Fruit fly (Drosophila melanogaster) whole organism, embryonic: ENCODE measurements around the gene CG4709.

Source experiments
- Asciz ChIP-seq: fragments of 200-800 bp; sonication (Bioruptor generic); optimal IDR thresholded peaks from 2 replicates; lab custom pipeline; 2017; ENCODE audit warnings: missing biosample characterization, mild to moderate bottlenecking, missing genetic modification characterization, missing genetic modification reagents
- Awh ChIP-seq: fragments of 200-800 bp; sonication (Bioruptor generic); IDR thresholded peaks from 2 replicates; pipeline ENCODE4, ENCODE4 v1.3.6; 2022; ENCODE audit warnings: missing biosample characterization, missing genetic modification characterization
- CG12219 ChIP-seq: fragments of 200-800 bp; sonication (Bioruptor generic); optimal IDR thresholded peaks from 3 replicates; lab custom pipeline; 2018; ENCODE audit warnings: missing biosample characterization, mild to moderate bottlenecking, missing genetic modification characterization
- CG12299 ChIP-seq: fragments of 200-800 bp; sonication (Bioruptor generic); optimal IDR thresholded peaks from 2 replicates; lab custom pipeline; 2018; ENCODE audit warnings: missing biosample characterization, mild to moderate bottlenecking, missing genetic modification characterization
- CG12744 ChIP-seq: fragments of 200-800 bp; sonication (Bioruptor generic); optimal IDR thresholded peaks from 2 replicates; lab custom pipeline; 2016; ENCODE audit warnings: missing biosample characterization, missing genetic modification characterization
- CG13296 ChIP-seq: fragments of 200-800 bp; sonication (Bioruptor generic); optimal IDR thresholded peaks from 3 replicates; lab custom pipeline; 2018; ENCODE audit warnings: missing biosample characterization, mild to moderate bottlenecking, missing genetic modification characterization
- CG14710 ChIP-seq: fragments of 200-800 bp; sonication (Bioruptor generic); optimal IDR thresholded peaks from 3 replicates; lab custom pipeline; 2019; ENCODE audit warnings: missing biosample characterization, mild to moderate bottlenecking, missing genetic modification characterization, moderate library complexity
- CG18764 ChIP-seq: fragments of 200-800 bp; sonication (Bioruptor generic); optimal IDR thresholded peaks from 3 replicates; lab custom pipeline; 2016; ENCODE audit warnings: missing biosample characterization, missing genetic modification characterization
- CG2120 ChIP-seq: fragments of 200-800 bp; sonication (Bioruptor generic); optimal IDR thresholded peaks from 3 replicates; lab custom pipeline; 2016; ENCODE audit warnings: missing biosample characterization, missing genetic modification characterization
- CG2678 ChIP-seq: fragments of 200-800 bp; sonication (Bioruptor generic); optimal IDR thresholded peaks from 3 replicates; lab custom pipeline; 2019; ENCODE audit warnings: missing biosample characterization, mild to moderate bottlenecking, missing genetic modification characterization, moderate library complexity
- CG31388 ChIP-seq: fragments of 200-800 bp; sonication (Bioruptor generic); optimal IDR thresholded peaks from 2 replicates; lab custom pipeline; 2016; ENCODE audit warnings: missing biosample characterization, missing genetic modification characterization
- CG33213 ChIP-seq: fragments of 200-800 bp; sonication (Bioruptor generic); optimal IDR thresholded peaks from 3 replicates; lab custom pipeline; 2016; ENCODE audit warnings: missing biosample characterization, missing genetic modification characterization
- CG34224 ChIP-seq: fragments of 200-800 bp; sonication (Bioruptor generic); IDR thresholded peaks from 3 replicates; pipeline ENCODE4 v1.3.6; 2022; ENCODE audit warnings: missing biosample characterization, missing genetic modification characterization; ENCODE audit not compliant: partially characterized antibody
- CG7372 ChIP-seq: fragments of 200-800 bp; sonication (Bioruptor generic); IDR thresholded peaks from 2 replicates; pipeline ENCODE4 v1.3.6; 2022; ENCODE audit warnings: missing biosample characterization, missing genetic modification characterization
- CG8290 ChIP-seq, 3 experiments: fragments of 200-800 bp; sonication (Bioruptor generic); optimal IDR thresholded peaks; 2 replicates each; lab custom pipeline; 2016 to 2019; ENCODE audit warnings: missing biosample characterization in 3 of 3, missing genetic modification characterization in 3 of 3, mild to moderate bottlenecking in 2 of 3, moderate library complexity in 1 of 3
- CG8924 ChIP-seq: fragments of 200-800 bp; optimal IDR thresholded peaks from 3 replicates; lab custom pipeline; 2019; ENCODE audit warnings: missing biosample characterization, mild to moderate bottlenecking, missing genetic modification characterization, moderate library complexity
- CG9817 ChIP-seq: fragments of 200-800 bp; sonication (Bioruptor generic); optimal IDR thresholded peaks from 2 replicates; lab custom pipeline; 2018; ENCODE audit warnings: missing biosample characterization, mild to moderate bottlenecking, missing genetic modification characterization, moderate library complexity
- CG9932 ChIP-seq: fragments of 200-800 bp; sonication (Bioruptor generic); IDR thresholded peaks from 2 replicates; pipeline ENCODE4 v1.3.6; 2022; ENCODE audit warnings: missing biosample characterization, missing genetic modification characterization
- CrebB ChIP-seq: fragments of 200-800 bp; sonication (Bioruptor generic); optimal IDR thresholded peaks from 3 replicates; lab custom pipeline; 2018; ENCODE audit warnings: missing biosample characterization, mild to moderate bottlenecking, missing genetic modification characterization
- Deaf1 ChIP-seq: fragments of 200-800 bp; optimal IDR thresholded peaks from 3 replicates; lab custom pipeline; 2019; ENCODE audit warnings: missing biosample characterization, mild to moderate bottlenecking, missing genetic modification characterization, moderate library complexity
- Drgx ChIP-seq: fragments of 200-800 bp; sonication (Bioruptor generic); IDR thresholded peaks from 2 replicates; pipeline ENCODE4 v1.3.6; 2022; ENCODE audit warnings: missing biosample characterization, missing genetic modification characterization
- Ets97D ChIP-seq: fragments of 200-800 bp; sonication (Bioruptor generic); optimal IDR thresholded peaks from 3 replicates; lab custom pipeline; 2016; ENCODE audit warnings: missing biosample characterization, missing genetic modification characterization
- GATAe ChIP-seq: fragments of 200-800 bp; sonication (Bioruptor generic); conservative IDR thresholded peaks from 2 replicates; pipeline ENCODE4 v1.3.6; 2022; ENCODE audit warnings: missing biosample characterization, missing genetic modification characterization
- H15 ChIP-seq: fragments of 200-800 bp; sonication (Bioruptor generic); IDR thresholded peaks from 3 replicates; pipeline ENCODE4 v1.3.6; 2022; ENCODE audit warnings: missing biosample characterization, missing genetic modification characterization
- H2.0 ChIP-seq: fragments of 200-800 bp; sonication (Bioruptor generic); IDR thresholded peaks from 2 replicates; pipeline ENCODE4 v1.3.6; 2022; ENCODE audit warnings: missing biosample characterization, missing genetic modification characterization
- HHEX ChIP-seq: fragments of 200-800 bp; sonication (Bioruptor generic); optimal IDR thresholded peaks from 3 replicates; lab custom pipeline; 2017; ENCODE audit warnings: missing biosample characterization, mild to moderate bottlenecking, missing genetic modification characterization, missing genetic modification reagents
- MBD-R2 ChIP-seq: fragments of 200-800 bp; sonication (Bioruptor generic); IDR thresholded peaks from 2 replicates; pipeline ENCODE4 v1.3.6; 2022; ENCODE audit warnings: missing biosample characterization, missing genetic modification characterization
- Max ChIP-seq: fragments of 200-800 bp; sonication (Bioruptor generic); optimal IDR thresholded peaks from 2 replicates; lab custom pipeline; 2016; ENCODE audit warnings: missing biosample characterization, mild to moderate bottlenecking, missing genetic modification characterization
- NfI ChIP-seq: fragments of 200-800 bp; sonication (Bioruptor generic); optimal IDR thresholded peaks from 3 replicates; lab custom pipeline; 2018; ENCODE audit warnings: missing biosample characterization, mild to moderate bottlenecking, missing genetic modification characterization, moderate library complexity
- PHDP ChIP-seq: fragments of 200-800 bp; sonication (Bioruptor generic); optimal IDR thresholded peaks from 3 replicates; lab custom pipeline; 2018; ENCODE audit warnings: missing biosample characterization, mild to moderate bottlenecking, missing genetic modification characterization, moderate library complexity
- Pdp1 ChIP-seq, 2 experiments: fragments of 200-800 bp; sonication (Bioruptor generic); optimal IDR thresholded peaks; 3 replicates each; lab custom pipeline; 2016; ENCODE audit warnings: missing biosample characterization in 2 of 2, missing genetic modification characterization in 2 of 2, mild to moderate bottlenecking in 1 of 2, moderate library complexity in 1 of 2
- bigmax ChIP-seq: fragments of 200-800 bp; sonication (Bioruptor generic); optimal IDR thresholded peaks from 2 replicates; lab custom pipeline; 2018; ENCODE audit warnings: missing biosample characterization, mild to moderate bottlenecking, missing genetic modification characterization
- bsh ChIP-seq, 2 experiments: fragments of 200-800 bp; sonication (Bioruptor generic); optimal IDR thresholded peaks; 2 replicates each; lab custom pipeline; 2017 to 2018; ENCODE audit warnings: mild to moderate bottlenecking in 2 of 2, missing biosample characterization in 2 of 2, missing genetic modification characterization in 2 of 2, moderate library complexity in 1 of 2
- danr ChIP-seq: fragments of 200-800 bp; sonication (Bioruptor generic); IDR thresholded peaks from 2 replicates; pipeline ENCODE4 v1.3.6; 2022; ENCODE audit warnings: missing biosample characterization, missing genetic modification characterization
- dati ChIP-seq: fragments of 200-800 bp; sonication (Bioruptor generic); IDR thresholded peaks from 2 replicates; pipeline ENCODE4 v1.3.6; 2022; ENCODE audit warnings: missing biosample characterization, missing genetic modification characterization
- gsb ChIP-seq: fragments of 200-800 bp; sonication (Bioruptor generic); IDR thresholded peaks from 2 replicates; pipeline ENCODE4 v1.3.6; 2022; ENCODE audit warnings: missing biosample characterization, missing genetic modification characterization
- kah ChIP-seq: fragments of 200-800 bp; sonication (Bioruptor generic); optimal IDR thresholded peaks from 2 replicates; lab custom pipeline; 2018; ENCODE audit warnings: missing biosample characterization, mild to moderate bottlenecking, missing genetic modification characterization
- mirr ChIP-seq: fragments of 200-800 bp; sonication (Bioruptor generic); optimal IDR thresholded peaks from 3 replicates; lab custom pipeline; 2018; ENCODE audit warnings: missing biosample characterization, mild to moderate bottlenecking, missing genetic modification characterization
- onecut ChIP-seq: fragments of 200-800 bp; sonication (Bioruptor generic); IDR thresholded peaks from 2 replicates; pipeline ENCODE4 v1.3.6; 2022; ENCODE audit warnings: missing biosample characterization, missing genetic modification characterization
- ranshi ChIP-seq: fragments of 200-800 bp; sonication (Bioruptor generic); IDR thresholded peaks from 2 replicates; pipeline ENCODE4 v1.3.6; 2022; ENCODE audit warnings: missing biosample characterization, missing genetic modification characterization
- repo ChIP-seq: fragments of 200-800 bp; sonication (Bioruptor generic); optimal IDR thresholded peaks from 2 replicates; lab custom pipeline; 2016; ENCODE audit warnings: missing biosample characterization, missing genetic modification characterization
- row ChIP-seq: fragments of 200-800 bp; sonication (Bioruptor generic); IDR thresholded peaks from 3 replicates; pipeline ENCODE4 v1.3.6; 2022; ENCODE audit warnings: missing biosample characterization, missing genetic modification characterization
- salm ChIP-seq: fragments of 200-800 bp; sonication (Bioruptor generic); optimal IDR thresholded peaks from 2 replicates; lab custom pipeline; 2018; ENCODE audit warnings: missing biosample characterization, mild to moderate bottlenecking, missing genetic modification characterization
- sima ChIP-seq: fragments of 200-800 bp; sonication (Bioruptor generic); optimal IDR thresholded peaks from 2 replicates; lab custom pipeline; 2016; ENCODE audit warnings: missing biosample characterization, missing genetic modification characterization
- slbo ChIP-seq: fragments of 200-800 bp; sonication (Bioruptor generic); IDR thresholded peaks from 2 replicates; pipeline ENCODE4 v1.3.6; 2022; ENCODE audit warnings: missing biosample characterization, missing genetic modification characterization
- sob ChIP-seq: fragments of 200-800 bp; sonication (Bioruptor generic); IDR thresholded peaks from 2 replicates; pipeline ENCODE4 v1.3.6; 2022; ENCODE audit warnings: missing biosample characterization, missing genetic modification characterization
- ssp ChIP-seq: fragments of 200-800 bp; sonication (Bioruptor generic); IDR thresholded peaks from 2 replicates; pipeline ENCODE4 v1.3.6; 2022; ENCODE audit warnings: missing biosample characterization, missing genetic modification characterization
- tin ChIP-seq: fragments of 200-800 bp; sonication (Bioruptor generic); optimal IDR thresholded peaks from 3 replicates; lab custom pipeline; 2016; ENCODE audit warnings: missing biosample characterization, missing genetic modification characterization
- unc-4 ChIP-seq: fragments of 200-800 bp; sonication (Bioruptor generic); IDR thresholded peaks from 2 replicates; pipeline ENCODE4 v1.3.6; 2022; ENCODE audit warnings: missing biosample characterization, missing genetic modification characterization; ENCODE audit not compliant: partially characterized antibody
- vvl ChIP-seq: fragments of 200-800 bp; sonication (Bioruptor generic); IDR thresholded peaks from 2 replicates; pipeline ENCODE4 v1.3.6; 2022; ENCODE audit warnings: missing biosample characterization, missing genetic modification characterization
- zfh1 ChIP-seq: fragments of 200-800 bp; sonication (Bioruptor generic); IDR thresholded peaks from 3 replicates; pipeline ENCODE4 v1.3.6; 2022; ENCODE audit warnings: missing biosample characterization, missing genetic modification characterization

The CG4709 gene

DNA sequence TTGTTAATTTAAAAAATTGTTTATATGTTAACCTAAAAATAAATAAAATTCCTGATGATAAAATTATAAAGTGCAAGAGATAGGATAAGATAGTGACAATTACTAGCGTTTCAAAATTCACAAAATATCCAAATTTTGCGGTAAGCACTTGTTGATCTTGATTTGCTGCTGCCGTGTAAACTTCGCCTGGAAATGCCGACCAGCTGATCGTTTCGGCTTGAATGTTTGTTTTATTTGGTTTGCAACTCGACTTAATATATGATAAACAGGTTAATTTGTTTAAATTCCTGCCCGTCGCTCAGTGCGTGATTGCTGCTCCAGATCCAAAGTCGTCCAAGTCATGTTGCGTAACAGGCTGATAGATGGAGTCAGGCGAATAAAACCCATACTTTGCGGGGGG lies 32.7 kb upstream of the CG4709 start, which contains the start of gene CG4592 (continued):
- TF ChIP-seq CG7372 (no peak), bsh (GFP tag; optimal IDR thresholded peaks at IDR 0.05; lab: Kevin White, UChicago) (peak in 1 of 2 experiments; percentile 70), salm (no peak), vvl (GFP tag; lab: Robert Waterston, UW) (peak; percentile 86), Max (GFP tag; lab: Kevin White, UChicago) (peak; percentile 7), MBD-R2 (GFP tag; lab: Robert Waterston, UW) (peak; percentile 92), CG9932 (GFP tag; lab: Robert Waterston, UW) (peak; percentile 57), slbo (GFP tag; lab: Robert Waterston, UW) (peak; percentile 62), bigmax (GFP tag; lab: Kevin White, UChicago) (peak; percentile 60), CG14710 (peak; percentile 52), onecut (GFP tag; lab: Robert Waterston, UW) (peak; percentile 63), Awh (GFP tag; lab: Robert Waterston, UW) (no peak), danr (GFP tag; lab: Robert Waterston, UW) (peak; percentile 11; the same call in 1 of the 2 replicates), zfh1 (GFP tag; lab: Robert Waterston, UW) (peak; percentile 79), CG12299 (tag; lab: Kevin White, UChicago) (peak; percentile 19), H15 (GFP tag; lab: Robert Waterston, UW) (no peak), CG13296 (GFP tag; lab: Kevin White, UChicago) (peak; percentile 52), CG2678 (no peak), Ets97D (peak; percentile 26), CrebB (tag; lab: Kevin White, UChicago) (peak; percentile 47), sima (GFP tag; lab: Kevin White, UChicago) (no peak), CG2120 (peak; percentile 71), dati (0 out of 2 replicates have a peak, but pooled peaks have one; percentile 35), CG34224 (GFP tag; lab: Robert Waterston, UW) (0 out of 3 replicates have a peak, but pooled peaks have one; percentile 29), CG18764 (GFP tag; lab: Kevin White, UChicago) (no peak), gsb (GFP tag; lab: Robert Waterston, UW) (no peak), sob (GFP tag; lab: Robert Waterston, UW) (peak; percentile 65; the same call in 1 of the 2 replicates), Asciz (GFP tag; lab: Kevin White, UChicago) (peak; percentile 53), CG31388 (GFP tag; lab: Kevin White, UChicago) (no peak), Deaf1 (tag; lab: Kevin White, UChicago) (peak; percentile 27), ssp (GFP tag; lab: Robert Waterston, UW) (peak; percentile 14; the same call in 1 of the 2 replicates), tin (peak; percentile 57), HHEX (GFP tag; lab: Kevin White, UChicago) (peak; percentile 34), GATAe (GFP tag; lab: Robert Waterston, UW) (no peak), repo (GFP tag; lab: Kevin White, UChicago) (no peak), NfI (GFP tag; lab: Kevin White, UChicago) (peak; percentile 65), row (GFP tag; lab: Robert Waterston, UW) (peak; percentile 81), CG8924 (tag; lab: Kevin White, UChicago) (peak; percentile 75), Pdp1 (GFP tag; optimal IDR thresholded peaks at IDR 0.05; lab: Kevin White, UChicago) (peak; percentile 60 to 71), CG9817 (peak; percentile 40), Drgx (GFP tag; lab: Robert Waterston, UW) (peak; percentile 83), CG12744 (GFP tag; lab: Kevin White, UChicago) (peak; percentile 22), CG8290 (GFP tag; optimal IDR thresholded peaks at IDR 0.05; lab: Kevin White, UChicago) (no peak), CG8290 (tag; optimal IDR thresholded peaks at IDR 0.05; lab: Kevin White, UChicago) (no peak), CG12219 (GFP tag; lab: Kevin White, UChicago) (peak; percentile 66), unc-4 (GFP tag; lab: Robert Waterston, UW) (0 out of 2 replicates have a peak, but pooled peaks have one; percentile 15), mirr (GFP tag; lab: Kevin White, UChicago) (peak; percentile 50), PHDP (no peak), ranshi (GFP tag; lab: Robert Waterston, UW) (peak; percentile 66), kah (GFP tag; lab: Kevin White, UChicago) (peak; percentile 46), H2.0 (GFP tag; lab: Robert Waterston, UW) (peak; percentile 66), CG33213 (peak; percentile 12)
